Fruit fly (Drosophila melanogaster): ENCODE results near the gene sr.

Gene sr

dm6 chr3R:18067930-18068329 lies 22.7 kb upstream of the sr start (continued):
- TF ChIP-seq fkh (GFP tag; optimal IDR thresholded peaks at IDR 0.05) (no peak), CG11762 (GFP tag; optimal IDR thresholded peaks at IDR 0.05; ENCODE audit: insufficient read depth) (no peak), CG16779 (tag; optimal IDR thresholded peaks at IDR 0.05) (no peak), spab (GFP tag; optimal IDR thresholded peaks at IDR 0.05) (no peak), Sox15 (GFP tag; optimal IDR thresholded peaks at IDR 0.05) (no peak), Hr39 (GFP tag; optimal IDR thresholded peaks at IDR 0.05) (peak; percentile 23), Hr38 (GFP tag; optimal IDR thresholded peaks at IDR 0.05) (no peak), CG15336 (GFP tag; IDR thresholded peaks at IDR 0.05) (no peak), CG34406 (GFP tag; optimal IDR thresholded peaks at IDR 0.05) (peak; percentile 14), esn (GFP tag; optimal IDR thresholded peaks at IDR 0.05) (peak; percentile 35), CG10631 (GFP tag; optimal IDR thresholded peaks at IDR 0.05) (peak; percentile 40), vri (GFP tag; optimal IDR thresholded peaks at IDR 0.05) (no peak), CG6854 (GFP tag; optimal IDR thresholded peaks at IDR 0.05) (no peak), CG32006 (GFP tag; optimal IDR thresholded peaks at IDR 0.05) (peak; percentile 32), Hr4 (GFP tag; optimal IDR thresholded peaks at IDR 0.05) (no peak), dsx (GFP tag; optimal IDR thresholded peaks at IDR 0.05; ENCODE audit: poor library complexity, severe bottlenecking) (no peak), Gug (GFP tag; IDR thresholded peaks at IDR 0.05) (no peak), Sox14 (GFP tag; optimal IDR thresholded peaks at IDR 0.05) (no peak), Ets96B (tag; optimal IDR thresholded peaks at IDR 0.05) (no peak), Sox102F (GFP tag; optimal IDR thresholded peaks at IDR 0.05) (no peak), svp (GFP tag) (peak; percentile 60), Blimp-1 (GFP tag; optimal IDR thresholded peaks at IDR 0.05) (no peak), CG1621 (tag; optimal IDR thresholded peaks at IDR 0.05) (no peak), CG3032 (tag; optimal IDR thresholded peaks at IDR 0.05) (no peak), Lpt (GFP tag; optimal IDR thresholded peaks at IDR 0.05) (no peak), salr (GFP tag; optimal IDR thresholded peaks at IDR 0.05) (no peak), fd59A (GFP tag; optimal IDR thresholded peaks at IDR 0.05) (peak; percentile 6), CG6163 (GFP tag; IDR thresholded peaks at IDR 0.05) (no peak), Eip78C (GFP tag) (peak; percentile 79), fd85E (GFP tag; optimal IDR thresholded peaks at IDR 0.05) (no peak), CG8119 (GFP tag; IDR thresholded peaks at IDR 0.05) (no peak), Ets21C (GFP tag; optimal IDR thresholded peaks at IDR 0.05) (no peak), CG8319 (GFP tag; optimal IDR thresholded peaks at IDR 0.05) (no peak), OdsH (GFP tag; optimal IDR thresholded peaks at IDR 0.05) (peak; percentile 12), CG7368 (GFP tag; optimal IDR thresholded peaks at IDR 0.05) (no peak), pdm3 (GFP tag; optimal IDR thresholded peaks at IDR 0.05) (peak; percentile 8), topi (GFP tag; optimal IDR thresholded peaks at IDR 0.05) (no peak)

- TF ChIP-seq CG6163 (GFP tag; IDR thresholded peaks at IDR 0.05) = no peak
- TF ChIP-seq CG10669 (GFP tag; optimal IDR thresholded peaks at IDR 0.05) = no peak
- TF ChIP-seq spab (GFP tag; optimal IDR thresholded peaks at IDR 0.05) = no peak
- TF ChIP-seq CG4318 (GFP tag; optimal IDR thresholded peaks at IDR 0.05) = no peak
- TF ChIP-seq Hr39 (GFP tag; optimal IDR thresholded peaks at IDR 0.05) = no peak
- TF ChIP-seq CG15336 (GFP tag; IDR thresholded peaks at IDR 0.05) = no peak
- no peak for TF ChIP-seq Gug (GFP tag; IDR thresholded peaks at IDR 0.05)
- TF ChIP-seq Sox15 (GFP tag; optimal IDR thresholded peaks at IDR 0.05) = no peak
- no peak for TF ChIP-seq Smox (GFP tag; optimal IDR thresholded peaks at IDR 0.05)
- TF ChIP-seq CG3032 (tag; optimal IDR thresholded peaks at IDR 0.05) = no peak
- TF ChIP-seq Eip78C (GFP tag) = no peak
- TF ChIP-seq fkh (GFP tag; optimal IDR thresholded peaks at IDR 0.05) = no peak
- no peak for TF ChIP-seq pdm3 (GFP tag; optimal IDR thresholded peaks at IDR 0.05)
Observed at dm6 chr3R:18072982-18073381, 17.6 kb upstream of the sr start.

- TF ChIP-seq CG3032 (tag; optimal IDR thresholded peaks at IDR 0.05) (no peak), CG6854 (GFP tag; optimal IDR thresholded peaks at IDR 0.05) (peak; percentile 30), Met (GFP tag; optimal IDR thresholded peaks at IDR 0.05) (no peak), svp (GFP tag) (no peak), Blimp-1 (GFP tag; optimal IDR thresholded peaks at IDR 0.05) (no peak), Eip78C (GFP tag) (no peak)
Observed at dm6 chr3R:18075015-18075414, 15.6 kb upstream of the sr start.

Measured in whole organism, prepupa.